Worm (Caenorhabditis elegans) whole organism, late embryonic: ENCODE data around the gene K12H6.6.

Experiments
- T23F11.4 ChIP-seq: fragments of 200-800 bp; sonication (Bioruptor generic); optimal IDR thresholded peaks from 2 replicates; lab custom pipeline; 2018; ENCODE audit warnings: mild to moderate bottlenecking, missing genetic modification characterization, missing compliant biosample characterization
- ama-1 ChIP-seq: fragments of 150-350 bp; optimal IDR thresholded peaks from 2 replicates; lab custom pipeline; 2014
- ceh-34 ChIP-seq: sonication (generic microtip); optimal IDR thresholded peaks from 2 replicates; lab custom pipeline; 2016; ENCODE audit warnings: mild to moderate bottlenecking, missing genetic modification characterization, missing compliant biosample characterization
- elt-2 ChIP-seq: sonication (generic microtip); optimal IDR thresholded peaks from 2 replicates; lab custom pipeline; 2016; ENCODE audit warnings: missing genetic modification reagents, missing genetic modification characterization, missing compliant biosample characterization
- elt-4 ChIP-seq: sonication (generic microtip); optimal IDR thresholded peaks from 2 replicates; lab custom pipeline; 2016; ENCODE audit warnings: missing genetic modification characterization, missing compliant biosample characterization
- hlh-15 ChIP-seq: sonication (generic microtip); optimal IDR thresholded peaks from 2 replicates; lab custom pipeline; 2016; ENCODE audit warnings: missing genetic modification characterization, missing compliant biosample characterization
- hlh-6 ChIP-seq: sonication (generic microtip); optimal IDR thresholded peaks from 2 replicates; lab custom pipeline; 2016; ENCODE audit warnings: missing genotype, missing genetic modification characterization, missing compliant biosample characterization
- lin-11 ChIP-seq: fragments of 200-800 bp; sonication (Bioruptor generic); optimal IDR thresholded peaks from 2 replicates; lab custom pipeline; 2018; ENCODE audit warnings: mild to moderate bottlenecking, missing genetic modification characterization, missing compliant biosample characterization
- pat-9 ChIP-seq: fragments of 200-800 bp; sonication (Bioruptor generic); optimal IDR thresholded peaks from 2 replicates; lab custom pipeline; 2018; ENCODE audit warnings: mild to moderate bottlenecking, missing genetic modification characterization, moderate library complexity, missing compliant biosample characterization
- pha-4 ChIP-seq: fragments of 150-350 bp; optimal IDR thresholded peaks from 2 replicates; lab custom pipeline; 2018; ENCODE audit warnings: missing biosample characterization, missing genetic modification reagents, missing genetic modification characterization
- pqm-1 ChIP-seq: sonication (generic microtip); optimal IDR thresholded peaks from 2 replicates; lab custom pipeline; 2016; ENCODE audit warnings: missing genetic modification characterization, missing compliant biosample characterization
- sdc-2 ChIP-seq: sonication (generic microtip); optimal IDR thresholded peaks from 2 replicates; lab custom pipeline; 2016; ENCODE audit warnings: missing genotype, missing genetic modification characterization, missing compliant biosample characterization
- syd-9 ChIP-seq: sonication (generic microtip); optimal IDR thresholded peaks from 2 replicates; lab custom pipeline; 2016; ENCODE audit warnings: mild to moderate bottlenecking, missing genetic modification characterization, moderate library complexity, missing compliant biosample characterization
- tbx-2 ChIP-seq: sonication (generic microtip); optimal IDR thresholded peaks from 2 replicates; lab custom pipeline; 2016; ENCODE audit warnings: missing genetic modification characterization, missing compliant biosample characterization

- TF ChIP-seq pqm-1 (tag; lab: Kevin White, UChicago) = no peak
- no peak for TF ChIP-seq syd-9 (tag; lab: Kevin White, UChicago)
- no peak for TF ChIP-seq hlh-6 (tag; lab: Kevin White, UChicago)
- TF ChIP-seq hlh-15 (tag; lab: Kevin White, UChicago) = no peak
- TF ChIP-seq pha-4 (tag; lab: Kevin White, UChicago) = no peak
- TF ChIP-seq lin-11 (tag; lab: Kevin White, UChicago) = no peak
- TF ChIP-seq ama-1 = no peak
- TF ChIP-seq elt-2 (tag; lab: Kevin White, UChicago) = peak; percentile 10
- TF ChIP-seq pat-9 (tag; lab: Kevin White, UChicago) = no peak
- TF ChIP-seq sdc-2 = no peak
- TF ChIP-seq tbx-2 (tag; lab: Kevin White, UChicago) = no peak
- TF ChIP-seq elt-4 = no peak
- TF ChIP-seq T23F11.4 (GFP tag; lab: Kevin White, UChicago) = no peak
- no peak for TF ChIP-seq ceh-34 (tag; lab: Kevin White, UChicago)
Observed at ce11 chrII:2859873-2860821, 29.1 kb upstream of the K12H6.6 start.
